Worm (Caenorhabditis elegans) whole organism, L4/young adult: ENCODE data around the gene C45G9.15.

Source experiments
- W03F9.2 ChIP-seq: fragments of 150-350 bp; optimal IDR thresholded peaks from 2 replicates; lab custom pipeline; 2014; ENCODE audit warnings: missing biosample characterization, missing genetic modification characterization
- dao-5 ChIP-seq: sonication (generic microtip); optimal IDR thresholded peaks from 2 replicates; lab custom pipeline; 2016; ENCODE audit warnings: missing genotype, missing genetic modification characterization, moderate library complexity, missing compliant biosample characterization
- him-1 ChIP-seq: sonication (generic microtip); optimal IDR thresholded peaks from 2 replicates; lab custom pipeline; 2016; ENCODE audit warnings: missing genotype, missing genetic modification reagents, missing genetic modification characterization, missing compliant biosample characterization

ce11 chrIII:5074398-5074797 is 22.5 kb upstream of the C45G9.15 start, which contains the start of gene ttbk-6:
- TF ChIP-seq dao-5 (tag; lab: Kevin White, UChicago): no peak
- no peak for TF ChIP-seq him-1 (tag; lab: Kevin White, UChicago)
- no peak for TF ChIP-seq W03F9.2 (tag; lab: Kevin White, UChicago)
